Fruit fly (Drosophila melanogaster): ENCODE results near the gene Myt1.

Gene Myt1

DNA sequence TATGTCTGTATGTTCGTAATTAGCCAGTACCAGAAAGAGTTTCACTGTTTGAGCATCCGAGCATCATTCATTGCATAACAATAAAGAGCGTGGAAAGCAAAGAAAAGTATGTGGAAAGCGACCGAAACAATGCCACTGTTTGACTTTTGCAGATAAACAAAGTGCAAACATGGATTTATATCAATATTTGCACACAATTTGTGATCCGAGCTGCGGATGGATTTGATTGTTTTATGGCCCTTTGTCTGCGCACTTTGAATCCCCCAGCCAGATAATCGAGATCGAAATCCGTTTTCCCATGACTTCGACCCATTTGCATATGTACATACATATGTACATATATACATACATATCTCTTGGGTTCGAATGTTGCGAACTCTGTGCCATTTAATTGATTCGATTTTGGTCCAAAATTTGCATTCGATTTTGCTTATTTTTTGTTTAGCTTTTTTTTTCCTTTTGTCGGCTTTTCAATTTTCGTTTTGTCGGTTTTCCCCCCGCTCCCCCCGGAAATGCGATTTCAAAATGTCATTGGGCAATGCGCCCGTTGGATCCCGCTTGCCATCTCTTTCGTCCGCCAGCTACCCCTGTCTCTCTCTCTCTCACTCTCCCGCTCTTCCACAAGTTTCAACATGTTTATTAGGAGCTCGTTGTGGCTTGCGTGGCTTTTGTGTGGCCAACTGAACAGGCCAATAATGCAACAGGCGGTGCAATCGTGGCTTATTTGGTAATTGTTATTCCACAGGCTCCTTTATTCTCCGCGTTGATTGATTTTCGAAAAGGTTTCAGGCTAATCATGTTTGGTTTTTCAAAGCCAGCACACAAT, 6.1 kb upstream of the Myt1 start:
- TF ChIP-seq CG12768 (GFP tag; optimal IDR thresholded peaks at IDR 0.05) (no peak), CG7045 (GFP tag; optimal IDR thresholded peaks at IDR 0.05) (no peak), bab1 (GFP tag; optimal IDR thresholded peaks at IDR 0.05) (no peak), CG33017 (tag; optimal IDR thresholded peaks at IDR 0.05) (no peak), Clk (GFP tag; optimal IDR thresholded peaks at IDR 0.05) (no peak), CG11617 (GFP tag; optimal IDR thresholded peaks at IDR 0.05) (no peak), CG14711 (tag; optimal IDR thresholded peaks at IDR 0.05) (no peak)

dm6 chr3L:5777114-5777513, 2.3 kb downstream of the Myt1 start, which contains the start of gene vito:
vito (minus strand) TSS chr3L:5777333.
- TF ChIP-seq Mnt (GFP tag; optimal IDR thresholded peaks at IDR 0.05) (peak; percentile 93), toe (GFP tag; optimal IDR thresholded peaks at IDR 0.05) (no peak), CG12768 (GFP tag; optimal IDR thresholded peaks at IDR 0.05) (no peak), ovo (GFP tag; optimal IDR thresholded peaks at IDR 0.05) (no peak), tj (GFP tag; optimal IDR thresholded peaks at IDR 0.05) (no peak), CG33017 (tag; optimal IDR thresholded peaks at IDR 0.05) (no peak), Crg-1 (GFP tag; optimal IDR thresholded peaks at IDR 0.05) (no peak), pad (GFP tag; optimal IDR thresholded peaks at IDR 0.05) (no peak), CG1620 (GFP tag; optimal IDR thresholded peaks at IDR 0.05) (no peak), CG14711 (tag; optimal IDR thresholded peaks at IDR 0.05) (no peak), bab1 (GFP tag; optimal IDR thresholded peaks at IDR 0.05) (peak; percentile 17), CG7045 (GFP tag; optimal IDR thresholded peaks at IDR 0.05) (no peak), Clk (GFP tag; optimal IDR thresholded peaks at IDR 0.05) (no peak), cnc (optimal IDR thresholded peaks at IDR 0.05) (no peak), kay (GFP tag; ENCODE audit: borderline replicate concordance) (no peak), cic (GFP tag; optimal IDR thresholded peaks at IDR 0.05) (no peak), Hr96 (GFP tag; optimal IDR thresholded peaks at IDR 0.05) (no peak)

DNA sequence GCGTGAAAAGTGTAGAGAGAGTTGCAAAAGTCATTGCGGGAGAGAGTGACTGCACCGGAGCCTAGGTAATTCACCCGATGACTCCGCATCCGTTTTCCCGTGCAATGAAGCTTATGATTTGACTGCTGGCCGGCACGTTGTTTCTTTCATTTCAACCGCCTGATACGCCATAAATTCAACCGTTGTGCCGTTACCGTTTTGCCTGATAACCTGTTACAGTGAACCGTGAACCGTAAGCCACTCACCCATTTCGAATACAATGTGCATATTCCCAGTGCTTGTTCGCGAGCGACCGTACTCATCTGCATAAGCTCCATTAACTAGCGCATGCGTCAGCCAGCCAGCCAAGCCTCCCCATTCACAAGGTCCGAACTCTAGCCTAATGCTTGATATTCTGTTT, 4.6 kb downstream of the Myt1 start:
- TF ChIP-seq Crg-1 (GFP tag; optimal IDR thresholded peaks at IDR 0.05) (no peak), Clk (GFP tag; optimal IDR thresholded peaks at IDR 0.05) (no peak), CG12768 (GFP tag; optimal IDR thresholded peaks at IDR 0.05) (peak; percentile 37), cic (GFP tag; optimal IDR thresholded peaks at IDR 0.05) (no peak), CG5204 (GFP tag; optimal IDR thresholded peaks at IDR 0.05) (no peak)

DNA sequence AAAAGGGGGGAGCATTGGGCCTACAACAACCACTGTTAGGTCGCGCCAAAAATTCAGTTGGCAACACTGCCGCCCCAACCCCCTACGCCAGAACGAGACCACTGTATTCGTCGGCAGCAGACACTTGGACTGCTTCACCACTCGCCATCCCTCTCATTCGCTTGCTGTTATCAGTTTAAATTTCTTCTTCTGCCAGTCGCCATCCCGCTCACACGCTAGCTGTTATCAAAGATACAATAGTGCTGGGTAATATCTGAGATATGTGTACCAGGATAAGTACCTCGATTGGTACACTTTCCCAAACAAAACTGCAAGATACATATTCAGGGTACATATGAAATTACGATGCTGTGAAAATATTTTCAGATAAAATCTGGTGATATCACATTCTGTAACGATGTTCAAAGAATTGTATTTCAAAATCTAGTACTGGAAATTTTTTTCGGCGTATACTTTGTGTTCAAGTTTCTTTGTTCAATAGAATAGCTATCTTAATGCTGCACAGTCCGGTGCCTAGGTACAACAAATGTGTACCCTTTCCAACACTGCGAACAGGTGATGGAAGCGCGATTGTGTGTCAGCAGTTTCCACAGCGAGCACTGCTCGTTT, 8.5 kb downstream of the Myt1 start:
- TF ChIP-seq CG12768 (GFP tag; optimal IDR thresholded peaks at IDR 0.05) (peak; percentile 90), ovo (GFP tag; optimal IDR thresholded peaks at IDR 0.05) (peak; percentile 77), Crg-1 (GFP tag; optimal IDR thresholded peaks at IDR 0.05) (peak; percentile 94), CG1620 (GFP tag; optimal IDR thresholded peaks at IDR 0.05) (peak; percentile 84), CG14711 (tag; optimal IDR thresholded peaks at IDR 0.05) (peak; percentile 80), pad (GFP tag; optimal IDR thresholded peaks at IDR 0.05) (peak; percentile 99), cnc (optimal IDR thresholded peaks at IDR 0.05) (peak; percentile 34 to 89), CG5204 (GFP tag; optimal IDR thresholded peaks at IDR 0.05) (no peak), bab1 (GFP tag; optimal IDR thresholded peaks at IDR 0.05) (peak; percentile 93), CG7045 (GFP tag; optimal IDR thresholded peaks at IDR 0.05) (peak; percentile 93), CG11617 (GFP tag; optimal IDR thresholded peaks at IDR 0.05) (peak; percentile 87), CG7101 (tag; optimal IDR thresholded peaks at IDR 0.05) (peak; percentile 93), kay (GFP tag; ENCODE audit: borderline replicate concordance) (no peak), toe (GFP tag; optimal IDR thresholded peaks at IDR 0.05) (no peak), Clk (GFP tag; optimal IDR thresholded peaks at IDR 0.05) (peak; percentile 71), tj (GFP tag; optimal IDR thresholded peaks at IDR 0.05) (peak; percentile 97), Mnt (GFP tag; optimal IDR thresholded peaks at IDR 0.05) (peak; percentile 92), Hr96 (GFP tag; optimal IDR thresholded peaks at IDR 0.05) (no peak), cic (GFP tag; optimal IDR thresholded peaks at IDR 0.05) (peak; percentile 76), CG33017 (tag; optimal IDR thresholded peaks at IDR 0.05) (peak; percentile 94)

dm6 chr3L:5770113-5770798, 9.1 kb downstream of the Myt1 start:
- TF ChIP-seq CG12768 (GFP tag; optimal IDR thresholded peaks at IDR 0.05) (peak; percentile 37), Mnt (GFP tag; optimal IDR thresholded peaks at IDR 0.05) (peak; percentile 82), tj (GFP tag; optimal IDR thresholded peaks at IDR 0.05) (peak; percentile 36), cic (GFP tag; optimal IDR thresholded peaks at IDR 0.05) (peak; percentile 75), ovo (GFP tag; optimal IDR thresholded peaks at IDR 0.05) (no peak), toe (GFP tag; optimal IDR thresholded peaks at IDR 0.05) (no peak)
